Worm (Caenorhabditis elegans) whole organism, L2 larva: ENCODE data around the gene F36H9.7.

Source experiments
- C34F6.9 ChIP-seq: fragments of 150-350 bp; optimal IDR thresholded peaks from 2 replicates; lab custom pipeline; 2014; ENCODE audit warnings: missing biosample characterization, missing genetic modification characterization
- F13H6.1 ChIP-seq: sonication (generic microtip); optimal IDR thresholded peaks from 2 replicates; lab custom pipeline; 2016; ENCODE audit warnings: missing genetic modification characterization, missing compliant biosample characterization
- R02D3.7 ChIP-seq: fragments of 150-350 bp; optimal IDR thresholded peaks from 2 replicates; lab custom pipeline; 2014; ENCODE audit warnings: missing biosample characterization, missing genetic modification characterization
- ZK546.5 ChIP-seq: sonication (generic microtip); optimal IDR thresholded peaks from 2 replicates; lab custom pipeline; 2017; ENCODE audit warnings: missing biosample characterization, missing genetic modification characterization
- alr-1 ChIP-seq: fragments of 150-350 bp; optimal IDR thresholded peaks from 2 replicates; lab custom pipeline; 2014; ENCODE audit warnings: missing biosample characterization, missing genetic modification characterization
- aly-2 ChIP-seq: fragments of 150-350 bp; optimal IDR thresholded peaks from 2 replicates; lab custom pipeline; 2014; ENCODE audit warnings: missing biosample characterization, missing genetic modification characterization
- ama-1 ChIP-seq: fragments of 150-350 bp; optimal IDR thresholded peaks from 2 replicates; lab custom pipeline; 2018; ENCODE audit warnings: inconsistent platforms
- blmp-1 ChIP-seq: sonication (generic microtip); optimal IDR thresholded peaks from 2 replicates; lab custom pipeline; 2017; ENCODE audit warnings: missing genetic modification characterization, mild to moderate bottlenecking, missing compliant biosample characterization, antibody characterized with exemption, moderate library complexity; ENCODE audit not compliant: insufficient read depth
- ceh-16 ChIP-seq: fragments of 150-350 bp; optimal IDR thresholded peaks from 2 replicates; lab custom pipeline; 2014; ENCODE audit warnings: missing biosample characterization, missing genetic modification characterization
- ceh-82 ChIP-seq: fragments of 150-350 bp; optimal IDR thresholded peaks from 2 replicates; lab custom pipeline; 2014; ENCODE audit warnings: missing biosample characterization, missing genetic modification characterization
- crh-2 ChIP-seq: sonication (generic microtip); optimal IDR thresholded peaks from 2 replicates; lab custom pipeline; 2017; ENCODE audit warnings: missing biosample characterization, missing genetic modification characterization
- dmd-4 ChIP-seq: sonication (generic microtip); optimal IDR thresholded peaks from 2 replicates; lab custom pipeline; 2017; ENCODE audit warnings: missing biosample characterization, missing genetic modification characterization
- fos-1 ChIP-seq: fragments of 150-350 bp; optimal IDR thresholded peaks from 2 replicates; lab custom pipeline; 2014; ENCODE audit warnings: missing biosample characterization, missing genetic modification characterization
- gmeb-1 ChIP-seq: fragments of 150-350 bp; optimal IDR thresholded peaks from 2 replicates; lab custom pipeline; 2014; ENCODE audit warnings: missing biosample characterization, missing genetic modification characterization
- lin-13 ChIP-seq: fragments of 150-350 bp; optimal IDR thresholded peaks from 2 replicates; lab custom pipeline; 2014; ENCODE audit warnings: missing biosample characterization, missing genetic modification reagents, missing genetic modification characterization
- lin-39 ChIP-seq: fragments of 150-350 bp; optimal IDR thresholded peaks from 2 replicates; lab custom pipeline; 2014; ENCODE audit warnings: missing biosample characterization, missing genetic modification reagents, missing genetic modification characterization
- lsy-2 ChIP-seq, 2 experiments: fragments of 150-350 bp in 1 of 2; sonication (generic microtip) in 1 of 2; optimal IDR thresholded peaks; 2 replicates each; lab custom pipeline; 2014 to 2017; ENCODE audit warnings: missing biosample characterization in 2 of 2, missing genetic modification characterization in 2 of 2
- mbf-1 ChIP-seq: sonication (generic microtip); optimal IDR thresholded peaks from 2 replicates; lab custom pipeline; 2017; ENCODE audit warnings: missing biosample characterization, missing genetic modification characterization
- mdl-1 ChIP-seq, 2 experiments: fragments of 150-350 bp in 1 of 2; sonication (generic microtip) in 1 of 2; optimal IDR thresholded peaks; 2 replicates each; lab custom pipeline; 2017; ENCODE audit warnings: missing biosample characterization in 2 of 2, missing genetic modification characterization in 2 of 2
- nhr-11 ChIP-seq: fragments of 150-350 bp; optimal IDR thresholded peaks from 2 replicates; lab custom pipeline; 2014; ENCODE audit warnings: missing biosample characterization, missing genetic modification characterization
- nhr-12 ChIP-seq: fragments of 150-350 bp; optimal IDR thresholded peaks from 2 replicates; lab custom pipeline; 2014; ENCODE audit warnings: missing biosample characterization, missing genetic modification characterization
- nhr-129 ChIP-seq: fragments of 150-350 bp; optimal IDR thresholded peaks from 2 replicates; lab custom pipeline; 2014; ENCODE audit warnings: missing biosample characterization, missing genetic modification characterization
- nhr-21 ChIP-seq: fragments of 150-350 bp; optimal IDR thresholded peaks from 2 replicates; lab custom pipeline; 2014; ENCODE audit warnings: missing biosample characterization, missing genetic modification characterization
- nhr-23 ChIP-seq: fragments of 150-350 bp; optimal IDR thresholded peaks from 2 replicates; lab custom pipeline; 2014; ENCODE audit warnings: missing biosample characterization, missing genetic modification reagents, missing genetic modification characterization
- nhr-25 ChIP-seq: fragments of 150-350 bp; sonication (generic microtip); optimal IDR thresholded peaks from 3 replicates; lab custom pipeline; 2014; ENCODE audit warnings: missing biosample characterization, missing genetic modification characterization
- nhr-77 ChIP-seq: fragments of 150-350 bp; optimal IDR thresholded peaks from 2 replicates; lab custom pipeline; 2014; ENCODE audit warnings: missing biosample characterization, missing genetic modification characterization
- sem-4 ChIP-seq: fragments of 150-350 bp; optimal IDR thresholded peaks from 2 replicates; lab custom pipeline; 2014; ENCODE audit warnings: missing biosample characterization, missing genetic modification reagents, missing genetic modification characterization
- sma-3 ChIP-seq: sonication (generic microtip); optimal IDR thresholded peaks from 2 replicates; lab custom pipeline; 2016; ENCODE audit warnings: missing genetic modification reagents, missing genetic modification characterization, missing compliant biosample characterization
- sma-9 ChIP-seq, 2 experiments: fragments of 150-350 bp in 1 of 2; sonication (generic microtip) in 1 of 2; optimal IDR thresholded peaks; 2 replicates each; lab custom pipeline; 2014 to 2016; ENCODE audit warnings: missing genetic modification characterization in 2 of 2, mild to moderate bottlenecking in 1 of 2, missing biosample characterization in 1 of 2, missing compliant biosample characterization in 1 of 2, missing genetic modification reagents in 1 of 2, moderate library complexity in 1 of 2
- snpc-4 ChIP-seq: fragments of 150-350 bp; optimal IDR thresholded peaks from 2 replicates; lab custom pipeline; 2014; ENCODE audit warnings: missing biosample characterization, missing genetic modification characterization
- unc-39 ChIP-seq: fragments of 150-350 bp; optimal IDR thresholded peaks from 2 replicates; lab custom pipeline; 2014; ENCODE audit warnings: missing biosample characterization, missing genetic modification characterization
- unc-55 ChIP-seq: fragments of 150-350 bp; sonication (generic microtip); optimal IDR thresholded peaks from 3 replicates; lab custom pipeline; 2014; ENCODE audit warnings: missing biosample characterization, missing genetic modification reagents, missing genetic modification characterization
- zag-1 ChIP-seq: fragments of 150-350 bp; optimal IDR thresholded peaks from 2 replicates; lab custom pipeline; 2014; ENCODE audit warnings: missing biosample characterization, missing genetic modification characterization
- ztf-1 ChIP-seq: fragments of 200-800 bp; sonication (Bioruptor generic); conservative IDR thresholded peaks from 2 replicates; pipeline ENCODE4 v1.3.6; 2022; ENCODE audit warnings: missing genetic modification characterization, missing compliant biosample characterization
- ztf-11 ChIP-seq: sonication (generic microtip); optimal IDR thresholded peaks from 2 replicates; lab custom pipeline; 2017; ENCODE audit warnings: missing biosample characterization, missing genetic modification characterization
- ztf-4 ChIP-seq: fragments of 150-350 bp; optimal IDR thresholded peaks from 2 replicates; lab custom pipeline; 2014; ENCODE audit warnings: missing biosample characterization, missing genetic modification characterization

F36H9.7 gene

DNA sequence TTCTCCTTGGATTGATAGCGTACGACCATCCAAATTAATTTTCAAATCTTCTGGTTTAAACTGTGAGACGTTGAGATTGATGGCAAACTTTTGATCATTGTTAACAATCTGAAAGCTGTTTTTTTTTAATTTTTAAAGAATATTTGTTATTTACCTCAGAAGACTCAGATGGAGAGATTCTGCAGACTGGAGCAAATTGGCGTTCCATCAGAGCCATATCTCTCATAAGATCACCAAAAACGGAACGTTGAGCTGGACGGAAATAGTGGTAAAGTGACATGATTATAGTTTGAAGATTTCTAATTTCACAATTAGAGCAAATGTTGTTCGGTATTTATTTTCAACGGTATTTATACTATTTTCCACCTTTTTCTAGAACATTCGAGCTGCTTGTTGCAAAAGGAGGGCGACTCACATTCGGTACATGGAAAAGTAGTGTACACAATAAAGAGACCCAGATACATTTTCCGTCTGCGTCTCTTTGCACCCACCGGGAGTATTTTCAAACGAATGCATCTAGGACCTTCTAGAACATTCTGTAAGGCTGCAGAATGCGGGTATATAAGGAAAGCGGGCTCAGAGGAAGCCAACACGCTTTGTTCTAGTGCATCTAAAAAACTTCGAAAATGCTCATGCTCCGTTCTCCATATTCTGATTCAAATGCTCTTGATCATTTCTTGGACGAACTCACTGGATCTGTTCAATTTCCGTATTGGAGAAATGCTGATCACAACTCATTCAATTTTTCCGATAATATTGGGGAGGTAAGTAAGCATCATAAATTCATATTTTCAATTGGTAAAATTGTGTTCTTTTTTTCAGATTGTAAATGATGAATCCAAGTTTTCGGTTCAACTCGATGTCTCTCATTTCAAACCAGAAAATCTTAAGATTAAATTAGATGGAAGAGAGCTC lies 30.2 kb upstream of the F36H9.7 start, which contains the start of the genes hsp-16.2 and hsp-16.41 (continued):
- TF ChIP-seq sma-3 (GFP tag; lab: Kevin White, UChicago) (no peak), snpc-4 (tag; lab: Kevin White, UChicago) (no peak), R02D3.7 (tag; lab: Kevin White, UChicago) (no peak), sem-4 (tag; lab: Kevin White, UChicago) (peak; percentile 52), lin-39 (tag; lab: Kevin White, UChicago) (no peak), ceh-82 (tag; lab: Kevin White, UChicago) (no peak), unc-39 (tag; lab: Kevin White, UChicago) (no peak), alr-1 (tag; lab: Kevin White, UChicago) (no peak), unc-55 (GFP tag; lab: Kevin White, UChicago) (peak; percentile 63), nhr-12 (no peak), nhr-25 (no peak), ceh-16 (tag; lab: Kevin White, UChicago) (no peak), nhr-129 (tag; lab: Kevin White, UChicago) (peak; percentile 40), ZK546.5 (tag; lab: Kevin White, UChicago) (no peak), nhr-21 (no peak), crh-2 (tag; lab: Kevin White, UChicago) (peak; percentile 65), mbf-1 (tag; lab: Kevin White, UChicago) (no peak)

DNA sequence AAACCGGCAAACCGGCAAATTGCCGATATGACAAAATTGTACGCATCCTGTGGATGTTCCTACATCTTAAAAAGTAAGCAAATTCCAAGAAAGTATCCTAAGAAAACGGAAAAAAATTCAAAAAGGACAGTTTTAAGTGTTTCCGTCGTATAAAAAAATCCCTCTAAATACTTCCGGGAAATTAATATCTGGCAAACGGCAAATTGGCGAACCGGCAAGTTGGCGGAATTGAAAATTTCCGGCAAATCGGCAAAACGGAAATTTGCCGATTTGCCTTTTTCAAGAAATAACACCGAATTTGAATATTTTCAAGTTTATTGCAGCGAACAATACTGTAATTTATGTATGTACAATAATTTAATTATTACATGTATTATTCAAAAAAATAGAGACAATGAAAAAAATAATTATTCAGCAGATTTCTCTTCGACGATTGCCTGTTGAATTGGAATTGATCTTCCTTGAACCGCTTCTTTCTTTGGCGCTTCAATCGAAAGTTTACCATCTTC lies 29.4 kb upstream of the F36H9.7 start:
- TF ChIP-seq ztf-4 (tag; lab: Kevin White, UChicago) (peak; percentile 1), gmeb-1 (tag; lab: Kevin White, UChicago) (no peak), C34F6.9 (peak; percentile 61), F13H6.1 (no peak), ama-1 (lab: Kevin White, UChicago) (peak; percentile 83)

DNA sequence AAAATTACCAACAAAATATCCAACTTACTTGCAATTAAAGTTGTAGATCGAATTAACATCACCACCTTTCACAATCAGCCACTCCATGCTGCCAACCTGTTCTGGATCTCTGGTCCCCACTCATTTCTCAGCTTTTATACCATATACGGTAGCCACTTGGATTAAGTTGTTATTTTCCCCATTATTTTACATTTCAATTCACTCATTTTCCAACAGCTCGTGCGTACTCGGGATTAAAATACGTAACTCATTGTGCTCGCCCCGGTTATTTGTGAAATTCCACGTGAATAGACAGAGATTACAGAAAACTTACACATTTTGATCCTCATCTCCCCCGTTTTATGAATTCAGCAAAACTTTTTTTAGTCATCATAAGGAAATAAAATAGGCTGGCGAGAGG lies 28.3 kb upstream of the F36H9.7 start, which contains the start of gene srt-41:
TSS of gene srt-41 (minus strand) at position 101 of the 400 bp plus-strand sequence.
- TF ChIP-seq ztf-4 (tag; lab: Kevin White, UChicago) (no peak), dmd-4 (tag; lab: Kevin White, UChicago) (no peak), nhr-23 (tag; lab: Kevin White, UChicago) (no peak), lin-39 (tag; lab: Kevin White, UChicago) (no peak), sma-3 (GFP tag; lab: Kevin White, UChicago) (no peak), ztf-1 (GFP tag; lab: Robert Waterston, UW) (no peak), nhr-77 (tag; lab: Kevin White, UChicago) (no peak), sma-9 (GFP tag; optimal IDR thresholded peaks at IDR 0.05; lab: Kevin White, UChicago) (no peak), sma-9 (tag; optimal IDR thresholded peaks at IDR 0.05; lab: Kevin White, UChicago) (no peak), mdl-1 (tag; optimal IDR thresholded peaks at IDR 0.05; lab: Kevin White, UChicago) (no peak), C34F6.9 (no peak)

DNA sequence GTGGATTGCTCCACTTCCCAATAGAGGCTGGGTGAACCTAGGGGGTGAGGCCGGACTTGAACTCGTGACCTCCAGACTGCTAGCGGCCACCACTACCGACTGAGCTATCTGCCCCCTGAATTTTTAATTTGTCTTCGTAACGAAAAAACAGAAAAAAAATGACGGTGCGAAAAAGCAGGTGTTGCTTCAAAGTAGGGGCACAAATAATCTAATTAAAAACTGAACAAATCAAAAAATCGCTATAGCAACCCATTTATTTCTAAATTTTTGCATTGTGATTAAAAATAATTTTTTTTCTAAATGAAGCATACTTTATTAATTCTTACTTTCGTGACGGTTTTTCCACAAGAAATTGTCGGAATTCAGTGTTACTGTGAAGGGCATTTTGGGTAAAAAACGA lies 23.2 kb upstream of the F36H9.7 start, which contains the start of gene F36H9.10:
TSS of gene F36H9.10 (plus strand) at position 301 of the 400 bp plus-strand sequence.
- TF ChIP-seq nhr-11 (tag; lab: Kevin White, UChicago) (no peak), aly-2 (tag; lab: Kevin White, UChicago) (no peak), lin-13 (GFP tag; lab: Kevin White, UChicago) (no peak), crh-2 (tag; lab: Kevin White, UChicago) (no peak), nhr-77 (tag; lab: Kevin White, UChicago) (no peak), fos-1 (tag; lab: Kevin White, UChicago) (no peak), nhr-21 (no peak)
- TF ChIP-seq, all 48 proteins: peak for 0

DNA sequence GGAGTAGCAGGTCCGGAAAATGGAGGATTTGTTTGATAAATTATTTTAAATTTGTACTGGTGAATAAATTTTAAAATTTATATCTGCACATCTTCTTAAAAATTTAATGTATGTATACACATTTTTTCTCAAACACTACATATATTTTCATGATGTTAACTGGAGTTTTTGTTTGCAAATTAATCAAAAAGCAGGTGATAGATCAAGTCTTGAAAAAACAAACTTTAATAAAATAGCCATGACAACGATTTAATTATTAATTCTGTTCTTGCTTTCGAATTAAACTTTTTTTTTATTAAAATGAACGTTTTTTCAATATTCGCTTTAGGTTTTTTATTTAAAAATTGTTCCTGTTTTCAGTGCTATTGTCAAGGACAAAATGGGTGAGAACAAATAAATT lies 19.5 kb upstream of the F36H9.7 start, which contains the start of gene F36H9.1:
TSS of gene F36H9.1 (plus strand) at position 301 of the 400 bp plus-strand sequence.
- TF ChIP-seq dmd-4 (tag; lab: Kevin White, UChicago) (no peak), sem-4 (tag; lab: Kevin White, UChicago) (no peak), zag-1 (tag; lab: Kevin White, UChicago) (no peak), lin-39 (tag; lab: Kevin White, UChicago) (no peak), fos-1 (tag; lab: Kevin White, UChicago) (no peak), F13H6.1 (no peak), nhr-21 (no peak), mbf-1 (tag; lab: Kevin White, UChicago) (no peak), blmp-1 (tag; lab: Kevin White, UChicago) (no peak), aly-2 (tag; lab: Kevin White, UChicago) (no peak), ztf-11 (tag; lab: Kevin White, UChicago) (no peak), mdl-1 (tag; optimal IDR thresholded peaks at IDR 0.05; lab: Kevin White, UChicago) (no peak), nhr-12 (no peak), alr-1 (tag; lab: Kevin White, UChicago) (no peak), nhr-77 (tag; lab: Kevin White, UChicago) (no peak), lsy-2 (tag; optimal IDR thresholded peaks at IDR 0.05; lab: Kevin White, UChicago) (no peak)
